Fruit fly (Drosophila melanogaster): Measurements from ENCODE around the gene CG32071.

Gene CG32071

DNA sequence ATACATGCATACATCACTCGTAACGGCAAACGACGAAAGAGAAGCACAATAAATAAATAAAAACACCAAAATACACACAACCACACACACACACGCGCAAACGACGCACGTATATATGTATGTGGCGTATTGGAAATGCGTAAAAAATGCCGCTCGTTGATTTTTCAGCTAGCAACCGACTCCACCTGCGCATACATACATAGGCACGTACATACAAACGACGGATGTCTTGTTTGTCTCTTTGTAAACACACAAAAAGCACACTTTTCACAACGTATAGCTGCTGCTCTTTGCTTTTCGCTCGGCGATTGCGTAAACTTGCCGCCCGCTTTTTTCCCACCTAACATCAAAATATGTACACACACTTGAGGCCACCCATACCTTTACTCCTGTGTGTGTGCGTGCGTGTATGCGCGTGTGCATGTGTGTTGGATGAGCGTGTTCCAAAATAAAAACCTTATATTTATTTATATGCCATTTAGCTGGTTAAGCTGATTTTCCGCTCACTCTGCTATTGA, 16.3 kb upstream of the CG32071 start (continued):
- TF ChIP-seq Asciz (GFP tag; optimal IDR thresholded peaks at IDR 0.05) (peak; percentile 20), Ets97D (GFP tag; optimal IDR thresholded peaks at IDR 0.05) (no peak), CG1529 (GFP tag; optimal IDR thresholded peaks at IDR 0.05) (peak; percentile 30), crp (GFP tag; optimal IDR thresholded peaks at IDR 0.05) (no peak), BEAF-32 (GFP tag; optimal IDR thresholded peaks at IDR 0.05) (no peak), lmd (GFP tag; IDR thresholded peaks at IDR 0.05) (no peak), vvl (GFP tag; IDR thresholded peaks at IDR 0.05) (no peak), ab (GFP tag; optimal IDR thresholded peaks at IDR 0.05) (no peak), H15 (GFP tag; IDR thresholded peaks at IDR 0.05) (no peak), maf-S (GFP tag; optimal IDR thresholded peaks at IDR 0.05) (no peak), CG17802 (tag; optimal IDR thresholded peaks at IDR 0.05) (no peak), corto (GFP tag; optimal IDR thresholded peaks at IDR 0.05) (peak; percentile 63), Blimp-1 (GFP tag; optimal IDR thresholded peaks at IDR 0.05) (no peak), lola (GFP tag; optimal IDR thresholded peaks at IDR 0.05) (peak in 1 of 3 experiments; percentile 62), Hr3 (GFP tag; optimal IDR thresholded peaks at IDR 0.05) (no peak), caup (GFP tag; optimal IDR thresholded peaks at IDR 0.05; ENCODE audit: severe bottlenecking) (peak; percentile 70), CG2199 (GFP tag; IDR thresholded peaks at IDR 0.05) (no peak), usp (GFP tag; optimal IDR thresholded peaks at IDR 0.05) (no peak), toy (GFP tag; IDR thresholded peaks at IDR 0.05) (no peak), CG33557 (GFP tag; optimal IDR thresholded peaks at IDR 0.05) (no peak), Gsc (GFP tag; IDR thresholded peaks at IDR 0.05) (no peak), croc (GFP tag; conservative IDR thresholded peaks at IDR 0.05) (no peak), CrebB (tag; optimal IDR thresholded peaks at IDR 0.05) (peak; percentile 47), ems (GFP tag; optimal IDR thresholded peaks at IDR 0.05) (no peak), CG8765 (GFP tag; IDR thresholded peaks at IDR 0.05) (no peak), CG12299 (tag; optimal IDR thresholded peaks at IDR 0.05) (peak; percentile 66), Ada2b (GFP tag; IDR thresholded peaks at IDR 0.05) (no peak), CG7839 (tag; optimal IDR thresholded peaks at IDR 0.05) (no peak), CG7987 (GFP tag; optimal IDR thresholded peaks at IDR 0.05) (peak; percentile 22), CG18476 (GFP tag; optimal IDR thresholded peaks at IDR 0.05) (no peak), bab2 (GFP tag; optimal IDR thresholded peaks at IDR 0.05) (no peak), oc (tag; optimal IDR thresholded peaks at IDR 0.05) (peak; percentile 9), pan (optimal IDR thresholded peaks at IDR 0.05) (no peak), pan (GFP tag; optimal IDR thresholded peaks at IDR 0.05 in 1 of 2, IDR thresholded peaks at IDR 0.05 in 1 of 2) (no peak), GATAe (GFP tag; conservative IDR thresholded peaks at IDR 0.05) (no peak), sima (GFP tag; optimal IDR thresholded peaks at IDR 0.05) (no peak), fd96Cb (tag; optimal IDR thresholded peaks at IDR 0.05) (no peak), CG10431 (GFP tag; optimal IDR thresholded peaks at IDR 0.05) (peak; percentile 40), CG34422 (GFP tag; IDR thresholded peaks at IDR 0.05) (peak; percentile 58; the same call in 1 of the 3 replicates), CG1024 (GFP tag; IDR thresholded peaks at IDR 0.05) (no peak; the same call in 1 of the 2 replicates), Sry-β (GFP tag; optimal IDR thresholded peaks at IDR 0.05) (no peak), CG17568 (GFP tag; optimal IDR thresholded peaks at IDR 0.05) (peak; percentile 22), inv (GFP tag; IDR thresholded peaks at IDR 0.05; ENCODE audit: partially characterized antibody) (no peak), CG4328 (GFP tag; optimal IDR thresholded peaks at IDR 0.05) (peak; percentile 79), ac (GFP tag; optimal IDR thresholded peaks at IDR 0.05) (peak; percentile 49), CG18011 (GFP tag; optimal IDR thresholded peaks at IDR 0.05) (no peak), org-1 (GFP tag; optimal IDR thresholded peaks at IDR 0.05) (peak; percentile 66), wek (GFP tag; optimal IDR thresholded peaks at IDR 0.05) (peak; percentile 64), stwl (tag; optimal IDR thresholded peaks at IDR 0.05) (no peak), CG4820 (GFP tag; optimal IDR thresholded peaks at IDR 0.05) (no peak)

All from whole organism, embryonic.